Worm (Caenorhabditis elegans): ENCODE measurements around the gene met-2.

DNA sequence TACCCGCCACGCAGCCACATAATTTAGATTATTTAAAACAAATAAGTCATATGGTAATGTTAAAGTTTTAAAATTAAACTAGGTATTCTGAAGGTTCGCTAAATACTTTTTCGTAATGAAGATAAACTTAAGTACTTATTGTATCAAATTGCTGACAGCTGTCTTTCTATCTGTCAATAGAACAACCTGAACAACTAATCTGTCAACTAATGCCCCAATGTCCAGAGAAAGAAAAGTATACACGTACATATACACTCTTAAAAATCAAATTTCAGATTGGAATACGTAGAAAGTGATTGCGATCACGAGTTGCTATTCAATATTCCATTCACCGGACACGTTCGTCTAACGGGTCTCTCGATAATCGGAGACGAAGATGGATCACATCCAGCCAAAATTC, 35.6 kb downstream of the met-2 start:
- TF ChIP-seq snpc-4 (tag; optimal IDR thresholded peaks at IDR 0.05) = no peak
- TF ChIP-seq pha-4 (tag; optimal IDR thresholded peaks at IDR 0.05) = no peak
- TF ChIP-seq elt-3 (tag; optimal IDR thresholded peaks at IDR 0.05) = no peak
- no peak for TF ChIP-seq nhr-12 (tag; optimal IDR thresholded peaks at IDR 0.05)
- no peak for TF ChIP-seq nhr-76 (tag; optimal IDR thresholded peaks at IDR 0.05)
- TF ChIP-seq blmp-1 (tag; optimal IDR thresholded peaks at IDR 0.05) = no peak
- TF ChIP-seq unc-62 (GFP tag; optimal IDR thresholded peaks at IDR 0.05) = peak; percentile 50

Measured in whole organism, mixed stage, embryonic.